Worm (Caenorhabditis elegans): ENCODE measurements around the gene str-199.

DNA sequence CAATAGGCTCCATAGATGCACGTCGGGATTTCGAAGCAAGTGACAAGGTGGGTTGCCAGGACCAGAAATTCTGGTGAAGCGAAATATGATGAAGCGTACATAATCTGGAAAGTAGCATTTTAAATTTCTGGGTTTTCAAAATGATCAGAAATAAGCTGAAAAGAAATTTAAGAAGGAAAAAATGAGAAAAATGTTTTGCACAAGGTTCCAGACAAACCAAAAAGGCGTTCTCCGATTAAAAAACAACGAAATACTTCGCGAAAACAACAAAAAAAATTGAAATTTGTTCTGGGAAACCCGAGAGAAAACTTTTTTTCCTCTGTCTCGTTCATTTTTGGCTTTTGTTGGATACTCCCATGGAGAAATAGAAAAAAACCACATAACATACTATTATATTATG, 33.0 kb upstream of the str-199 start, which contains the start of gene srh-252:
- TF ChIP-seq nhr-11 (tag; optimal IDR thresholded peaks at IDR 0.05): no peak
- no peak for TF ChIP-seq fkh-10 (GFP tag; optimal IDR thresholded peaks at IDR 0.05)
- TF ChIP-seq ztf-11 (tag; optimal IDR thresholded peaks at IDR 0.05): no peak
- TF ChIP-seq hmg-11 (tag; optimal IDR thresholded peaks at IDR 0.05): no peak
- TF ChIP-seq lin-15B (tag; optimal IDR thresholded peaks at IDR 0.05): no peak
- no peak for TF ChIP-seq tbx-2 (tag; optimal IDR thresholded peaks at IDR 0.05)
- no peak for TF ChIP-seq mdl-1 (tag; optimal IDR thresholded peaks at IDR 0.05)
- no peak for TF ChIP-seq nhr-28 (tag; optimal IDR thresholded peaks at IDR 0.05)
- TF ChIP-seq ceh-28 (tag; optimal IDR thresholded peaks at IDR 0.05): no peak
- no peak for TF ChIP-seq unc-62 (GFP tag; optimal IDR thresholded peaks at IDR 0.05)
- no peak for TF ChIP-seq fkh-2 (tag; optimal IDR thresholded peaks at IDR 0.05)
- TF ChIP-seq unc-39 (tag; optimal IDR thresholded peaks at IDR 0.05): no peak

Measured in whole organism, L3 larva.